Worm (Caenorhabditis elegans) whole organism, young adult: ENCODE data around the gene fbxa-51.
A peak's percentile ranks its signal among the peaks of the same experiment; 100 is the strongest.

ENCODE experiments used
- C06A6.2 ChIP-seq: fragments of 200-800 bp; sonication (Bioruptor generic); conservative IDR thresholded peaks from 2 replicates; pipeline ENCODE4 v1.3.6; 2022; ENCODE audit warnings: missing genetic modification characterization, missing compliant biosample characterization
- F10E7.11 ChIP-seq: sonication (generic microtip); optimal IDR thresholded peaks from 2 replicates; lab custom pipeline; 2017; ENCODE audit warnings: mild to moderate bottlenecking, missing genetic modification characterization, moderate library complexity, missing compliant biosample characterization
- F22D6.2 ChIP-seq: sonication (generic microtip); optimal IDR thresholded peaks from 2 replicates; lab custom pipeline; 2016; ENCODE audit warnings: mild to moderate bottlenecking, missing genetic modification characterization, missing compliant biosample characterization
- F57A8.1 ChIP-seq: fragments of 200-800 bp; sonication (Bioruptor generic); optimal IDR thresholded peaks from 2 replicates; lab custom pipeline; 2018; ENCODE audit warnings: mild to moderate bottlenecking, missing genetic modification characterization, moderate library complexity, missing compliant biosample characterization
- F57C9.4 ChIP-seq: sonication (generic microtip); optimal IDR thresholded peaks from 2 replicates; lab custom pipeline; 2017; ENCODE audit warnings: mild to moderate bottlenecking, missing genetic modification characterization, missing compliant biosample characterization
- T07F8.4 ChIP-seq: sonication (generic microtip); optimal IDR thresholded peaks from 2 replicates; lab custom pipeline; 2016; ENCODE audit warnings: mild to moderate bottlenecking, missing genetic modification characterization, moderate library complexity, missing compliant biosample characterization
- Y53G8AR.9 ChIP-seq: fragments of 200-800 bp; sonication (Bioruptor generic); conservative IDR thresholded peaks from 2 replicates; pipeline ENCODE4 v1.3.6; 2022; ENCODE audit warnings: missing genetic modification reagents, missing genetic modification characterization, missing compliant biosample characterization
- ZK185.1 ChIP-seq: sonication (generic microtip); optimal IDR thresholded peaks from 2 replicates; lab custom pipeline; 2016; ENCODE audit warnings: mild to moderate bottlenecking, missing genetic modification characterization, missing compliant biosample characterization; ENCODE audit not compliant: poor library complexity, severe bottlenecking
- ama-1 ChIP-seq, 3 experiments: fragments of 150-350 bp in 1 of 3; sonication (generic microtip) in 2 of 3; optimal IDR thresholded peaks; 2 replicates each; lab custom pipeline; 2014 to 2018; ENCODE audit warnings: missing biosample characterization in 2 of 3, missing genetic modification characterization in 2 of 3, missing genetic modification reagents in 2 of 3
- aptf-3 ChIP-seq: fragments of 200-800 bp; sonication (Bioruptor generic); IDR thresholded peaks from 2 replicates; pipeline ENCODE4 v1.3.6; 2022; ENCODE audit warnings: missing genetic modification characterization, missing compliant biosample characterization
- cebp-1 ChIP-seq, 2 experiments: fragments of 200-800 bp in 1 of 2; sonication (Bioruptor generic) in 1 of 2; sonication (generic microtip) in 1 of 2; IDR thresholded peaks in 1 of 2; optimal IDR thresholded peaks in 1 of 2; 2 replicates each; pipeline versions ENCODE4 v1.3.6 to Lab custom; 2017 to 2022; ENCODE audit warnings: missing compliant biosample characterization in 2 of 2, missing genetic modification characterization in 2 of 2, mild to moderate bottlenecking in 1 of 2, missing genetic modification reagents in 1 of 2, moderate library complexity in 1 of 2
- dpff-1 ChIP-seq: sonication (generic microtip); optimal IDR thresholded peaks from 2 replicates; lab custom pipeline; 2017; ENCODE audit warnings: mild to moderate bottlenecking, missing genetic modification characterization, missing compliant biosample characterization
- dpl-1 ChIP-seq: fragments of 150-350 bp; optimal IDR thresholded peaks from 2 replicates; lab custom pipeline; 2014; ENCODE audit warnings: missing biosample characterization, missing genetic modification reagents, missing genetic modification characterization
- egrh-3 ChIP-seq: fragments of 200-800 bp; sonication (Bioruptor generic); IDR thresholded peaks from 2 replicates; pipeline ENCODE4 v1.3.6; 2022; ENCODE audit warnings: missing genetic modification reagents, missing genetic modification characterization, missing compliant biosample characterization
- ets-4 ChIP-seq: fragments of 200-800 bp; sonication (Bioruptor generic); optimal IDR thresholded peaks from 2 replicates; lab custom pipeline; 2018; ENCODE audit warnings: mild to moderate bottlenecking, missing genetic modification characterization, missing compliant biosample characterization
- fkh-3 ChIP-seq: sonication (generic microtip); optimal IDR thresholded peaks from 2 replicates; lab custom pipeline; 2016; ENCODE audit warnings: mild to moderate bottlenecking, missing genetic modification characterization, missing compliant biosample characterization
- hmg-1.2 ChIP-seq: fragments of 200-800 bp; sonication (Bioruptor generic); IDR thresholded peaks from 2 replicates; pipeline ENCODE4 v1.3.6; 2022; ENCODE audit warnings: missing genetic modification reagents, missing genetic modification characterization, missing compliant biosample characterization
- hrde-1 ChIP-seq: sonication (generic microtip); optimal IDR thresholded peaks from 2 replicates; lab custom pipeline; 2016; ENCODE audit warnings: missing genetic modification characterization, mild to moderate bottlenecking, missing compliant biosample characterization, moderate library complexity, missing genotype, missing genetic modification reagents, borderline replicate concordance
- let-607 ChIP-seq, 2 experiments: fragments of 200-800 bp in 1 of 2; sonication (Bioruptor generic) in 1 of 2; sonication (generic microtip) in 1 of 2; optimal IDR thresholded peaks; 2 replicates each; lab custom pipeline; 2016 to 2018; ENCODE audit warnings: mild to moderate bottlenecking in 2 of 2, missing compliant biosample characterization in 2 of 2, missing genetic modification characterization in 2 of 2, moderate library complexity in 2 of 2, missing genotype in 1 of 2
- lin-40 ChIP-seq: sonication (generic microtip); optimal IDR thresholded peaks from 2 replicates; lab custom pipeline; 2016; ENCODE audit warnings: missing genetic modification characterization, mild to moderate bottlenecking, missing compliant biosample characterization, missing genotype, missing genetic modification reagents
- lin-54 ChIP-seq: fragments of 200-800 bp; sonication (Bioruptor generic); optimal IDR thresholded peaks from 2 replicates; lab custom pipeline; 2018; ENCODE audit warnings: mild to moderate bottlenecking, missing genetic modification characterization, missing compliant biosample characterization
- lir-1 ChIP-seq: fragments of 200-800 bp; sonication (Bioruptor generic); conservative IDR thresholded peaks from 2 replicates; pipeline ENCODE4 v1.3.6; 2022; ENCODE audit warnings: missing genetic modification reagents, missing genetic modification characterization, missing compliant biosample characterization
- madf-10 ChIP-seq: sonication (generic microtip); optimal IDR thresholded peaks from 2 replicates; lab custom pipeline; 2016; ENCODE audit warnings: mild to moderate bottlenecking, missing genetic modification characterization, missing compliant biosample characterization
- mes-4 ChIP-seq: sonication (generic microtip); optimal IDR thresholded peaks from 2 replicates; lab custom pipeline; 2016; ENCODE audit warnings: missing genotype, missing genetic modification characterization, missing compliant biosample characterization
- nfyb-1 ChIP-seq: fragments of 200-800 bp; sonication (Bioruptor generic); IDR thresholded peaks from 2 replicates; pipeline ENCODE4 v1.3.6; 2022; ENCODE audit warnings: missing genetic modification reagents, missing genetic modification characterization, missing compliant biosample characterization
- nhr-80 ChIP-seq: sonication (generic microtip); optimal IDR thresholded peaks from 2 replicates; lab custom pipeline; 2016; ENCODE audit warnings: missing genetic modification characterization, missing compliant biosample characterization
- nhr-90 ChIP-seq: sonication (generic microtip); optimal IDR thresholded peaks from 2 replicates; lab custom pipeline; 2016; ENCODE audit warnings: missing genotype, mild to moderate bottlenecking, missing genetic modification characterization, missing compliant biosample characterization
- repo-1 ChIP-seq: sonication (generic microtip); optimal IDR thresholded peaks from 2 replicates; lab custom pipeline; 2017; ENCODE audit warnings: mild to moderate bottlenecking, missing genetic modification characterization, missing compliant biosample characterization
- rpc-1 ChIP-seq, 2 experiments: fragments of 150-350 bp in 1 of 2; sonication (generic microtip) in 1 of 2; optimal IDR thresholded peaks; 2 replicates each; lab custom pipeline; 2014 to 2018; ENCODE audit warnings: missing biosample characterization in 1 of 2, missing genetic modification characterization in 1 of 2, missing genetic modification reagents in 1 of 2, missing genotype in 1 of 2
- sea-2 ChIP-seq: fragments of 200-800 bp; sonication (Bioruptor generic); IDR thresholded peaks from 2 replicates; pipeline ENCODE4 v1.3.6; 2022; ENCODE audit warnings: missing genetic modification characterization, missing compliant biosample characterization
- snpc-1.1 ChIP-seq: sonication (generic microtip); optimal IDR thresholded peaks from 2 replicates; lab custom pipeline; 2017; ENCODE audit warnings: missing genetic modification characterization, mild to moderate bottlenecking, missing compliant biosample characterization, antibody characterized with exemption, moderate library complexity, missing genotype, missing genetic modification reagents; ENCODE audit not compliant: insufficient read depth
- snpc-1.3 ChIP-seq: sonication (generic microtip); optimal IDR thresholded peaks from 2 replicates; lab custom pipeline; 2017; ENCODE audit warnings: missing genetic modification characterization, mild to moderate bottlenecking, missing compliant biosample characterization, antibody characterized with exemption, moderate library complexity, missing genotype, missing genetic modification reagents; ENCODE audit not compliant: insufficient read depth
- tbp1 ChIP-seq: fragments of 200-800 bp; sonication (Bioruptor generic); optimal IDR thresholded peaks from 2 replicates; lab custom pipeline; 2018; ENCODE audit warnings: mild to moderate bottlenecking, missing genetic modification characterization, missing compliant biosample characterization
- tlf-1 ChIP-seq: fragments of 200-800 bp; sonication (Bioruptor generic); optimal IDR thresholded peaks from 2 replicates; lab custom pipeline; 2018; ENCODE audit warnings: mild to moderate bottlenecking, missing genetic modification characterization, missing compliant biosample characterization
- unc-62 ChIP-seq: fragments of 150-350 bp; optimal IDR thresholded peaks from 2 replicates; lab custom pipeline; 2014; ENCODE audit warnings: missing biosample characterization, missing genetic modification reagents, missing genetic modification characterization
- xnd-1 ChIP-seq: sonication (generic microtip); optimal IDR thresholded peaks from 2 replicates; lab custom pipeline; 2016; ENCODE audit warnings: missing genotype, missing genetic modification reagents, missing genetic modification characterization, missing compliant biosample characterization
- zfh-2 ChIP-seq: fragments of 200-800 bp; sonication (Bioruptor generic); conservative IDR thresholded peaks from 2 replicates; pipeline ENCODE4 v1.3.6; 2022; ENCODE audit warnings: missing genetic modification reagents, missing genetic modification characterization, missing compliant biosample characterization

fbxa-51 gene

DNA sequence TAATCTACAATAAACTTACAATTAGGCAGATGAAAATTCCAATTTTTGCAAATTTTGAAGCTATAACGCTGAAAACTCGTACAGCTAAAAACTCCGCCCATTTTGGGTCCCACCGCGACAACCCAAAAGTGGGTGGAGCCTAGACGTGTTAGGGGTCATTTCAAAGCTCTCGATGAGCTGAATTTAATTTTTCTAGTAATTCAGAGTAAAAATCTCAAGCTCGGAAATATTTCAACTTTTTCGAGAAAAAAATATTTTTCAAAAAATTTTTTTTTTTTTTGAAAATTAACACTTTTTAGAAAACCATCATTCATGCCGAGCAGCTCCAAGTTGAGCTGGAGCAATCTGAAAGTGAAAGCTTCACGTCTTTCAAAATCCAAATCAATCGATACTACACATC is 39.2 kb downstream of the fbxa-51 start, which contains the start of gene R06B10.7:
R06B10.7 (minus strand) TSS at position 101 of the 400 bp plus-strand sequence.
- TF ChIP-seq lir-1 (GFP tag; lab: Robert Waterston, UW) (no peak), egrh-3 (GFP tag; lab: Robert Waterston, UW) (no peak), sea-2 (no peak), repo-1 (tag; lab: Kevin White, UChicago) (no peak), C06A6.2 (GFP tag; lab: Robert Waterston, UW) (no peak), lin-54 (GFP tag; lab: Kevin White, UChicago) (no peak), nfyb-1 (GFP tag; lab: Robert Waterston, UW) (no peak), tlf-1 (GFP tag; lab: Kevin White, UChicago) (no peak), snpc-1.1 (tag; lab: Kevin White, UChicago) (no peak), ZK185.1 (tag; lab: Kevin White, UChicago) (no peak), dpl-1 (GFP tag; lab: Kevin White, UChicago) (no peak), T07F8.4 (no peak), fkh-3 (tag; lab: Kevin White, UChicago) (no peak), hmg-1.2 (no peak)

DNA sequence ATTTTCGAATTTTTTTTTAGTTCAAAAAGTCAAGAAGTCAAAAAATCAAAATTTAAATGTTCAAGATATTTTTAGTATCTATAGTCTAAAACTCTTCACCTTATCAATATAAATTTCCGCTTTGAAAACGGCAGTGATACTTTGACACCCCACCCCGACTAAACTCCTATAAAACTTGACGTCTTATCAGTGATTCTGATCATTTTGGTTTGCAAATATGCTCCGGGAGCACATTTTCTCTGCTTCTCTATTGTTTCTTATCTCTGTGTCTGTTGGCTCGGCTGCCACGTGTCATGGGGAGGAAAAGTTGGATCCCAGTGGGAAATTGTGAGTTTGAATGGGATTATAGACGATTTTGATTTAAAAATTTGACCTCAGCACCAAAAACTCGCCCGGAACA is 40.4 kb downstream of the fbxa-51 start, which contains the start of gene clec-150:
clec-150 (plus strand) TSS at position 198 of the 400 bp plus-strand sequence.
- no peak for TF ChIP-seq F10E7.11 (tag; lab: Kevin White, UChicago)
- peak; percentile 1 for TF ChIP-seq tbp1 (GFP tag; lab: Kevin White, UChicago)
- TF ChIP-seq repo-1 (tag; lab: Kevin White, UChicago), result no peak
- no peak for TF ChIP-seq F57A8.1 (GFP tag; lab: Kevin White, UChicago)
- no peak for TF ChIP-seq hmg-1.2
- peak; percentile 1 for TF ChIP-seq madf-10 (tag; lab: Kevin White, UChicago)
- peak; percentile 18 for TF ChIP-seq unc-62 (GFP tag; lab: Kevin White, UChicago)
- TF ChIP-seq Y53G8AR.9 (GFP tag; lab: Robert Waterston, UW), result no peak
- TF ChIP-seq nhr-80 (tag; lab: Kevin White, UChicago), result peak; percentile 93
- TF ChIP-seq dpff-1, result no peak
- no peak for TF ChIP-seq xnd-1 (tag; lab: Kevin White, UChicago)
- no peak for TF ChIP-seq rpc-1 (optimal IDR thresholded peaks at IDR 0.05; lab: Kevin White, UChicago)
- TF ChIP-seq rpc-1 (tag; optimal IDR thresholded peaks at IDR 0.05; lab: Kevin White, UChicago), result no peak
- no peak for TF ChIP-seq T07F8.4
- no peak for TF ChIP-seq lin-40 (tag; lab: Kevin White, UChicago)
- no peak for TF ChIP-seq zfh-2 (GFP tag; lab: Robert Waterston, UW)
- TF ChIP-seq let-607 (tag; optimal IDR thresholded peaks at IDR 0.05; lab: Kevin White, UChicago), result peak; percentile 15 to 85
- TF ChIP-seq hrde-1 (tag; lab: Kevin White, UChicago), result no peak
- TF ChIP-seq snpc-1.3 (tag; lab: Kevin White, UChicago), result no peak
- TF ChIP-seq mes-4 (tag; lab: Kevin White, UChicago), result no peak
- no peak for TF ChIP-seq F57C9.4
- no peak for TF ChIP-seq ama-1 (optimal IDR thresholded peaks at IDR 0.05; lab: Kevin White, UChicago)
- TF ChIP-seq ama-1 (GFP tag; optimal IDR thresholded peaks at IDR 0.05; lab: Kevin White, UChicago), result no peak
- TF ChIP-seq aptf-3 (GFP tag; lab: Robert Waterston, UW), result no peak
- peak; percentile 22 for TF ChIP-seq ets-4
- TF ChIP-seq nhr-90 (tag; lab: Kevin White, UChicago), result peak; percentile 22
- no peak for TF ChIP-seq F22D6.2
- no peak for TF ChIP-seq cebp-1 (GFP tag; IDR thresholded peaks at IDR 0.05; lab: Robert Waterston, UW)
- peak; percentile 18 for TF ChIP-seq cebp-1 (tag; optimal IDR thresholded peaks at IDR 0.05; lab: Kevin White, UChicago)
